Worm (Caenorhabditis elegans) whole organism, young adult: Measurements from ENCODE around the gene zyg-8.

Source experiments
- pha-4 ChIP-seq: fragments of 150-350 bp; sonication (generic microtip); optimal IDR thresholded peaks from 2 replicates; lab custom pipeline; 2014; ENCODE audit warnings: missing biosample characterization, missing genetic modification reagents, missing genetic modification characterization
- sea-2 ChIP-seq: fragments of 200-800 bp; sonication (Bioruptor generic); IDR thresholded peaks from 2 replicates; pipeline ENCODE4 v1.3.6; 2022; ENCODE audit warnings: missing genetic modification characterization, missing compliant biosample characterization
- unc-130 ChIP-seq: sonication (generic microtip); optimal IDR thresholded peaks from 2 replicates; lab custom pipeline; 2016; ENCODE audit warnings: missing genetic modification reagents, missing genetic modification characterization, missing compliant biosample characterization

ce11 chrIII:12033259-12033658, 28.3 kb upstream of the zyg-8 start:
- TF ChIP-seq pha-4 (tag; lab: Kevin White, UChicago) (no peak), unc-130 (GFP tag; lab: Kevin White, UChicago) (no peak), sea-2 (GFP tag; lab: Robert Waterston, UW) (no peak)
